Fruit fly (Drosophila melanogaster) whole organism, embryonic: ENCODE data around the gene Sodh1.
A peak's percentile ranks its signal among the peaks of the same experiment; 100 is the strongest.

Experiments
- Ada2b ChIP-seq: fragments of 200-800 bp; sonication (Bioruptor generic); IDR thresholded peaks from 2 replicates; pipeline ENCODE4 v1.3.6; 2022; ENCODE audit warnings: missing biosample characterization, missing genetic modification characterization
- Awh ChIP-seq: fragments of 200-800 bp; sonication (Bioruptor generic); IDR thresholded peaks from 2 replicates; pipeline ENCODE4, ENCODE4 v1.3.6; 2022; ENCODE audit warnings: missing biosample characterization, missing genetic modification characterization
- B-H1 ChIP-seq: fragments of 200-800 bp; sonication (Bioruptor generic); IDR thresholded peaks from 3 replicates; pipeline ENCODE4 v1.3.6; 2022; ENCODE audit warnings: missing biosample characterization, missing genetic modification characterization
- CG10543 ChIP-seq: fragments of 200-800 bp; sonication (Bioruptor generic); optimal IDR thresholded peaks from 3 replicates; lab custom pipeline; 2017; ENCODE audit warnings: missing biosample characterization, mild to moderate bottlenecking, missing genetic modification characterization, moderate library complexity
- CG13424 ChIP-seq: fragments of 200-800 bp; sonication (Bioruptor generic); optimal IDR thresholded peaks from 2 replicates; lab custom pipeline; 2019; ENCODE audit warnings: missing biosample characterization, mild to moderate bottlenecking, missing genetic modification characterization, moderate library complexity
- CG1529 ChIP-seq: fragments of 200-800 bp; sonication (Bioruptor generic); optimal IDR thresholded peaks from 3 replicates; lab custom pipeline; 2018; ENCODE audit warnings: missing biosample characterization, missing genetic modification characterization
- CG16815 ChIP-seq: fragments of 200-800 bp; sonication (Bioruptor generic); optimal IDR thresholded peaks from 3 replicates; lab custom pipeline; 2017; ENCODE audit warnings: missing biosample characterization, mild to moderate bottlenecking, missing genetic modification characterization
- CG1832 ChIP-seq: fragments of 200-800 bp; sonication (Bioruptor generic); optimal IDR thresholded peaks from 2 replicates; lab custom pipeline; 2017; ENCODE audit warnings: missing biosample characterization, mild to moderate bottlenecking, missing genetic modification characterization, inconsistent platforms
- CG2712 ChIP-seq: fragments of 200-800 bp; optimal IDR thresholded peaks from 3 replicates; lab custom pipeline; 2019; ENCODE audit warnings: missing biosample characterization, mild to moderate bottlenecking, missing genetic modification characterization, moderate library complexity
- CG2889 ChIP-seq: fragments of 200-800 bp; sonication (Bioruptor generic); IDR thresholded peaks from 3 replicates; pipeline ENCODE4 v1.3.6; 2022; ENCODE audit warnings: missing biosample characterization, missing genetic modification characterization
- CG32767 ChIP-seq: fragments of 200-800 bp; sonication (Bioruptor generic); IDR thresholded peaks from 2 replicates; pipeline ENCODE4 v1.3.6; 2022; ENCODE audit warnings: missing biosample characterization, missing genetic modification characterization
- CG4424 ChIP-seq: fragments of 200-800 bp; sonication (Bioruptor generic); optimal IDR thresholded peaks from 3 replicates; lab custom pipeline; 2016; ENCODE audit warnings: missing biosample characterization, missing genetic modification characterization
- CG6254 ChIP-seq: fragments of 200-800 bp; sonication (Bioruptor generic); optimal IDR thresholded peaks from 3 replicates; lab custom pipeline; 2017; ENCODE audit warnings: mild to moderate bottlenecking, missing biosample characterization, missing genetic modification reagents, missing genetic modification characterization
- CG6813 ChIP-seq: fragments of 200-800 bp; sonication (Bioruptor generic); optimal IDR thresholded peaks from 2 replicates; lab custom pipeline; 2017; ENCODE audit warnings: missing biosample characterization, missing genetic modification characterization, mild to moderate bottlenecking, moderate library complexity, missing genetic modification reagents
- CG7745 ChIP-seq: fragments of 200-800 bp; sonication (Bioruptor generic); optimal IDR thresholded peaks from 2 replicates; lab custom pipeline; 2018; ENCODE audit warnings: missing biosample characterization, mild to moderate bottlenecking, missing genetic modification characterization, moderate library complexity
- CG8478 ChIP-seq: fragments of >200 bp; optimal IDR thresholded peaks from 2 replicates; lab custom pipeline; 2018
- CG8765 ChIP-seq: fragments of 200-800 bp; sonication (Bioruptor generic); IDR thresholded peaks from 2 replicates; pipeline ENCODE4 v1.3.6; 2022; ENCODE audit warnings: missing biosample characterization, missing genetic modification characterization
- CG9876 ChIP-seq: fragments of 200-800 bp; sonication (Bioruptor generic); optimal IDR thresholded peaks from 2 replicates; lab custom pipeline; 2016; ENCODE audit warnings: missing biosample characterization, missing genetic modification characterization
- CG9932 ChIP-seq: fragments of 200-800 bp; sonication (Bioruptor generic); IDR thresholded peaks from 2 replicates; pipeline ENCODE4 v1.3.6; 2022; ENCODE audit warnings: missing biosample characterization, missing genetic modification characterization
- D19A ChIP-seq: fragments of 200-800 bp; optimal IDR thresholded peaks from 3 replicates; lab custom pipeline; 2019; ENCODE audit warnings: missing biosample characterization, mild to moderate bottlenecking, missing genetic modification characterization, moderate library complexity
- Dll ChIP-seq: fragments of 200-800 bp; sonication (Bioruptor generic); IDR thresholded peaks from 4 replicates; pipeline ENCODE4 v1.3.6; 2022; ENCODE audit warnings: missing biosample characterization, missing genetic modification characterization; ENCODE audit not compliant: partially characterized antibody
- Dp ChIP-seq: fragments of 200-800 bp; sonication (Bioruptor generic); optimal IDR thresholded peaks from 2 replicates; lab custom pipeline; 2018; ENCODE audit warnings: missing biosample characterization, mild to moderate bottlenecking, missing genetic modification characterization, moderate library complexity
- Drgx ChIP-seq: fragments of 200-800 bp; sonication (Bioruptor generic); IDR thresholded peaks from 2 replicates; pipeline ENCODE4 v1.3.6; 2022; ENCODE audit warnings: missing biosample characterization, missing genetic modification characterization
- E2f2 ChIP-seq: fragments of 200-800 bp; sonication (Bioruptor generic); IDR thresholded peaks from 2 replicates; pipeline ENCODE4 v1.3.6; 2022; ENCODE audit warnings: missing biosample characterization, missing genetic modification characterization
- Fer1 ChIP-seq: fragments of 200-800 bp; sonication (Bioruptor generic); optimal IDR thresholded peaks from 2 replicates; lab custom pipeline; 2017; ENCODE audit warnings: missing biosample characterization, mild to moderate bottlenecking, missing genetic modification characterization
- Gsc ChIP-seq: fragments of 200-800 bp; sonication (Bioruptor generic); IDR thresholded peaks from 2 replicates; pipeline ENCODE4 v1.3.6; 2022; ENCODE audit warnings: missing biosample characterization, missing genetic modification characterization
- Gug ChIP-seq: fragments of 200-800 bp; sonication (Bioruptor generic); IDR thresholded peaks from 4 replicates; pipeline ENCODE4 v1.3.6; 2022; ENCODE audit warnings: missing biosample characterization, missing genetic modification characterization
- HLHmδ ChIP-seq: fragments of 200-800 bp; sonication (Bioruptor generic); optimal IDR thresholded peaks from 2 replicates; lab custom pipeline; 2018; ENCODE audit warnings: missing biosample characterization, mild to moderate bottlenecking, missing genetic modification characterization, moderate library complexity
- Lim3 ChIP-seq: fragments of 200-800 bp; sonication (Bioruptor generic); IDR thresholded peaks from 2 replicates; pipeline ENCODE4 v1.3.6; 2022; ENCODE audit warnings: missing biosample characterization, missing genetic modification characterization
- Myb ChIP-seq: fragments of 200-800 bp; sonication (Bioruptor generic); optimal IDR thresholded peaks from 2 replicates; lab custom pipeline; 2016; ENCODE audit warnings: missing biosample characterization, missing genetic modification characterization
- Neu2 ChIP-seq: fragments of 200-800 bp; sonication (Bioruptor generic); optimal IDR thresholded peaks from 3 replicates; lab custom pipeline; 2016; ENCODE audit warnings: missing biosample characterization, missing genetic modification characterization, borderline replicate concordance
- NfI ChIP-seq: fragments of 200-800 bp; sonication (Bioruptor generic); optimal IDR thresholded peaks from 3 replicates; lab custom pipeline; 2018; ENCODE audit warnings: missing biosample characterization, mild to moderate bottlenecking, missing genetic modification characterization, moderate library complexity
- Oli ChIP-seq: fragments of 200-800 bp; sonication (Bioruptor generic); optimal IDR thresholded peaks from 2 replicates; lab custom pipeline; 2018; ENCODE audit warnings: missing biosample characterization, mild to moderate bottlenecking, missing genetic modification characterization, moderate library complexity
- Optix ChIP-seq: fragments of 200-800 bp; sonication (Bioruptor generic); IDR thresholded peaks from 3 replicates; pipeline ENCODE4 v1.3.6; 2022; ENCODE audit warnings: missing biosample characterization, missing genetic modification characterization
- Sin3A ChIP-seq: fragments of >200 bp; optimal IDR thresholded peaks from 2 replicates; lab custom pipeline; 2018
- Spps ChIP-seq: fragments of 200-800 bp; sonication (Bioruptor generic); optimal IDR thresholded peaks from 2 replicates; lab custom pipeline; 2018; ENCODE audit warnings: missing biosample characterization, mild to moderate bottlenecking, missing genetic modification characterization
- Sry-δ ChIP-seq: fragments of 200-800 bp; sonication (Bioruptor generic); optimal IDR thresholded peaks from 2 replicates; lab custom pipeline; 2016; ENCODE audit warnings: missing biosample characterization, missing genetic modification characterization
- Xbp1 ChIP-seq: fragments of 200-800 bp; sonication (Bioruptor generic); optimal IDR thresholded peaks from 3 replicates; lab custom pipeline; 2016; ENCODE audit warnings: missing biosample characterization, mild to moderate bottlenecking, missing genetic modification characterization
- ac ChIP-seq: fragments of 200-800 bp; sonication (Bioruptor generic); optimal IDR thresholded peaks from 3 replicates; lab custom pipeline; 2017; ENCODE audit warnings: missing biosample characterization, mild to moderate bottlenecking, missing genetic modification characterization
- br ChIP-seq: fragments of >200 bp; optimal IDR thresholded peaks from 2 replicates; lab custom pipeline; 2017
- ci ChIP-seq: fragments of 200-800 bp; sonication (Bioruptor generic); IDR thresholded peaks from 3 replicates; pipeline ENCODE4 v1.3.6; 2022; ENCODE audit warnings: missing biosample characterization, missing genetic modification characterization
- danr ChIP-seq: fragments of 200-800 bp; sonication (Bioruptor generic); IDR thresholded peaks from 2 replicates; pipeline ENCODE4 v1.3.6; 2022; ENCODE audit warnings: missing biosample characterization, missing genetic modification characterization
- gce ChIP-seq: fragments of 200-800 bp; sonication (Bioruptor generic); IDR thresholded peaks from 3 replicates; pipeline ENCODE4 v1.3.6; 2022; ENCODE audit warnings: missing biosample characterization, missing genetic modification characterization
- gro ChIP-seq: fragments of 200-800 bp; sonication (Bioruptor generic); optimal IDR thresholded peaks from 2 replicates; lab custom pipeline; 2016; ENCODE audit warnings: missing biosample characterization, missing genetic modification characterization
- ham ChIP-seq: fragments of 200-800 bp; sonication (Bioruptor generic); IDR thresholded peaks from 2 replicates; pipeline ENCODE4 v1.3.6; 2022; ENCODE audit warnings: missing biosample characterization, missing genetic modification characterization
- mld ChIP-seq: fragments of 200-800 bp; sonication (Bioruptor generic); IDR thresholded peaks from 3 replicates; pipeline ENCODE4 v1.3.6; 2022; ENCODE audit warnings: missing biosample characterization, missing genetic modification characterization; ENCODE audit not compliant: partially characterized antibody
- prd ChIP-seq, 3 experiments: fragments of >200 bp in 2 of 3; fragments of 200-800 bp in 1 of 3; sonication (Bioruptor generic) in 1 of 3; optimal IDR thresholded peaks in 2 of 3; IDR thresholded peaks in 1 of 3; 2 replicates in 2 of 3; 3 replicates in 1 of 3; pipeline versions ENCODE4 v1.3.6 to Lab custom; 2017 to 2022; ENCODE audit warnings: missing biosample characterization in 1 of 3, missing genetic modification characterization in 1 of 3
- sens-2 ChIP-seq: fragments of 200-800 bp; sonication (Bioruptor generic); IDR thresholded peaks from 2 replicates; pipeline ENCODE4 v1.3.6; 2022; ENCODE audit warnings: missing biosample characterization, missing genetic modification characterization
- sug ChIP-seq: fragments of 200-800 bp; optimal IDR thresholded peaks from 2 replicates; lab custom pipeline; 2019; ENCODE audit warnings: missing biosample characterization, mild to moderate bottlenecking, missing genetic modification characterization, moderate library complexity
- zfh1 ChIP-seq: fragments of 200-800 bp; sonication (Bioruptor generic); IDR thresholded peaks from 3 replicates; pipeline ENCODE4 v1.3.6; 2022; ENCODE audit warnings: missing biosample characterization, missing genetic modification characterization

Gene Sodh1

DNA sequence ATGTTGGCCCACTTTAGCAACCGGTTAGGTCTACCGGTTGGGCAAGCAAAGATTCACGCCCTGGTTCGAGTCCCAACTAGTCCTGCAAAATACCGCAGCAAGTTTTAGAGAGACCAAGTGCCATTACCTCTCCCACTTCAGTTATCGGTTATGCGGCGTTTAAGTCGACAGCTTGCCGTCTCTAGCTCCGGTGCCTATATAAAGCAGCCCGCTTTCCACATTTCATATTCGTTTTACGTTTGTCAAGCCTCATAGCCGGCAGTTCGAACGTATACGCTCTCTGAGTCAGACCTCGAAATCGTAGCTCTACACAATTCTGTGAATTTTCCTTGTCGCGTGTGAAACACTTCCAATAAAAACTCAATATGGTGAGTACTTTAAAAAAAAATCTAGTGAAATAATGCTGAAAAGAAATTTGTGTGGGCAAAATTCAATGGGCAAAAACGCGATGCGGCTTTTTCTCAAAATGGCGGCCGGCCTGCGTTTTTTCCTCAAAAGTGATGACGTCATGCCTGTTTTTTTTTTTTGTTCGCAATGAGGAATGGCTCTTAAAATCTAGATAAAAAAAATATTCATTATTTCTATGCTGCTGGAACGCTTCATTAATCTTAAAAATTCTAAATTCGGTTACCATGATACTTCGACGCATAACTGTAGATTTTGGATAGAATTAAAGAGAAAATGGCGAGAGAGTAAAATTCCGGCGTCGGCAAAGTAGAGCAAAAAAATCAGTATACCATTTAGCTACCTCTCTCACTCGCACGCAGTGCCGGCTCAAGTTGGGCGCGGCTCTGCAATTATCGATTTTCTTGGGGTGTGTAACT lies 34.5 kb downstream of the Sodh1 start, which contains the start of gene alphaTub84B (continued):
- peak; percentile 13 for TF ChIP-seq D19A (tag; lab: Kevin White, UChicago)
- TF ChIP-seq Myb = peak; percentile 44
- peak; percentile 89 for TF ChIP-seq ci (GFP tag; lab: Robert Waterston, UW)
- peak; percentile 61 for TF ChIP-seq Drgx
- peak; percentile 49 for TF ChIP-seq NfI (GFP tag; lab: Kevin White, UChicago)
- no peak for TF ChIP-seq Ada2b (GFP tag; lab: Robert Waterston, UW)
- TF ChIP-seq br (lab: Kevin White, UChicago) = no peak
- TF ChIP-seq CG1832 = no peak
- TF ChIP-seq gce (GFP tag; lab: Robert Waterston, UW) = peak; percentile 59; the same call in 1 of the 3 replicates
- TF ChIP-seq B-H1 (GFP tag; lab: Robert Waterston, UW) = no peak; the same call in 2 of the 3 replicates
- TF ChIP-seq E2f2 = peak; percentile 33
- TF ChIP-seq sug = peak; percentile 44
- TF ChIP-seq danr (GFP tag; lab: Robert Waterston, UW) = no peak
- TF ChIP-seq CG2712 (tag; lab: Kevin White, UChicago) = peak; percentile 56
- TF ChIP-seq CG6254 (GFP tag; lab: Kevin White, UChicago) = no peak
- TF ChIP-seq Sry-δ = peak; percentile 94
- TF ChIP-seq HLHmδ (GFP tag; lab: Kevin White, UChicago) = peak; percentile 95
- TF ChIP-seq Oli (tag; lab: Kevin White, UChicago) = peak; percentile 20
- TF ChIP-seq CG13424 (tag; lab: Kevin White, UChicago) = no peak
- TF ChIP-seq mld = no peak; the same call in 2 of the 3 replicates
- peak; percentile 47 for TF ChIP-seq CG6813
- TF ChIP-seq CG2889 = no peak
- TF ChIP-seq Gug (GFP tag; lab: Robert Waterston, UW) = peak; percentile 73; the same call in 3 of the 4 replicates
- no peak for TF ChIP-seq Optix (GFP tag; lab: Robert Waterston, UW)
- TF ChIP-seq Dp (GFP tag; lab: Kevin White, UChicago) = peak; percentile 35
- TF ChIP-seq CG9876 (GFP tag; lab: Kevin White, UChicago) = peak; percentile 72
- TF ChIP-seq CG16815 = no peak
- TF ChIP-seq CG10543 = peak; percentile 85
- TF ChIP-seq Neu2 (GFP tag; lab: Kevin White, UChicago) = peak; percentile 51
- TF ChIP-seq CG4424 = peak; percentile 33
- peak; percentile 34 for TF ChIP-seq CG1529 (GFP tag; lab: Kevin White, UChicago)
- no peak for TF ChIP-seq Spps (tag; lab: Kevin White, UChicago)
- peak; percentile 24 for TF ChIP-seq Sin3A
- peak; percentile 72 for TF ChIP-seq ac
- TF ChIP-seq Xbp1 (GFP tag; lab: Kevin White, UChicago) = peak; percentile 52
- peak; percentile 42; the same call in 1 of the 2 replicates for TF ChIP-seq Awh (GFP tag; lab: Robert Waterston, UW)
- no peak for TF ChIP-seq CG7745
- TF ChIP-seq Dll (GFP tag; lab: Robert Waterston, UW) = no peak
- no peak for TF ChIP-seq Gsc (GFP tag; lab: Robert Waterston, UW)
- TF ChIP-seq CG8765 = no peak
- peak; percentile 58 for TF ChIP-seq CG9932
- peak; percentile 78 for TF ChIP-seq zfh1 (GFP tag; lab: Robert Waterston, UW)
- 0 out of 2 replicates have a peak, but pooled peaks have one; percentile 31 for TF ChIP-seq sens-2 (GFP tag; lab: Robert Waterston, UW)
- TF ChIP-seq ham (GFP tag; lab: Robert Waterston, UW) = no peak
- no peak for TF ChIP-seq Lim3 (GFP tag; lab: Robert Waterston, UW)
- TF ChIP-seq gro = peak; percentile 89
- TF ChIP-seq CG32767 = peak; percentile 87
- no peak for TF ChIP-seq prd (optimal IDR thresholded peaks at IDR 0.05; lab: Kevin White, UChicago)
- peak; percentile 23; the same call in 1 of the 3 replicates for TF ChIP-seq prd (GFP tag; IDR thresholded peaks at IDR 0.05; lab: Robert Waterston, UW)
- TF ChIP-seq Fer1 (GFP tag; lab: Kevin White, UChicago) = peak; percentile 82
- TF ChIP-seq CG8478 (lab: Kevin White, UChicago) = no peak
